Worm (Caenorhabditis elegans) whole organism, L3 larva: ENCODE measurements around the gene gar-1.

Experiments
- R02D3.7 ChIP-seq: fragments of 150-350 bp; optimal IDR thresholded peaks from 2 replicates; lab custom pipeline; 2014; ENCODE audit warnings: missing biosample characterization, missing genetic modification characterization
- ZK546.5 ChIP-seq: sonication (generic microtip); optimal IDR thresholded peaks from 2 replicates; lab custom pipeline; 2017; ENCODE audit warnings: missing biosample characterization, missing genetic modification characterization
- aly-2 ChIP-seq: fragments of 150-350 bp; optimal IDR thresholded peaks from 2 replicates; lab custom pipeline; 2014; ENCODE audit warnings: missing biosample characterization, missing genetic modification characterization
- ceh-16 ChIP-seq: sonication (generic microtip); optimal IDR thresholded peaks from 2 replicates; lab custom pipeline; 2017; ENCODE audit warnings: missing biosample characterization, missing genetic modification characterization
- ceh-28 ChIP-seq: fragments of 150-350 bp; optimal IDR thresholded peaks from 2 replicates; lab custom pipeline; 2014; ENCODE audit warnings: missing biosample characterization, missing genetic modification reagents, missing genetic modification characterization
- ceh-82 ChIP-seq: fragments of 150-350 bp; optimal IDR thresholded peaks from 2 replicates; lab custom pipeline; 2014; ENCODE audit warnings: missing biosample characterization, missing genetic modification characterization
- egl-5 ChIP-seq: fragments of 150-350 bp; optimal IDR thresholded peaks from 2 replicates; lab custom pipeline; 2017; ENCODE audit warnings: missing biosample characterization, missing genetic modification reagents, missing genetic modification characterization, inconsistent platforms
- elt-2 ChIP-seq: sonication (generic microtip); optimal IDR thresholded peaks from 2 replicates; lab custom pipeline; 2016; ENCODE audit warnings: missing genetic modification reagents, mild to moderate bottlenecking, missing genetic modification characterization, missing compliant biosample characterization
- eor-1 ChIP-seq, 2 experiments: fragments of 150-350 bp; optimal IDR thresholded peaks; 2 replicates each; lab custom pipeline; 2014 to 2018; ENCODE audit warnings: missing biosample characterization in 2 of 2, missing genetic modification characterization in 2 of 2
- fkh-2 ChIP-seq: fragments of 150-350 bp; optimal IDR thresholded peaks from 2 replicates; lab custom pipeline; 2014; ENCODE audit warnings: missing biosample characterization, missing genetic modification reagents, missing genetic modification characterization
- fos-1 ChIP-seq: fragments of 150-350 bp; optimal IDR thresholded peaks from 2 replicates; lab custom pipeline; 2014; ENCODE audit warnings: missing biosample characterization, missing genetic modification characterization
- hmg-11 ChIP-seq: sonication (generic microtip); optimal IDR thresholded peaks from 2 replicates; lab custom pipeline; 2016; ENCODE audit warnings: missing genetic modification characterization, missing compliant biosample characterization
- lin-15B ChIP-seq: fragments of 150-350 bp; optimal IDR thresholded peaks from 2 replicates; lab custom pipeline; 2014; ENCODE audit warnings: missing biosample characterization, missing genetic modification characterization
- lin-39 ChIP-seq: fragments of 150-350 bp; optimal IDR thresholded peaks from 2 replicates; lab custom pipeline; 2018; ENCODE audit warnings: missing biosample characterization, missing genetic modification reagents, missing genetic modification characterization
- lsy-12 ChIP-seq: sonication (generic microtip); optimal IDR thresholded peaks from 2 replicates; lab custom pipeline; 2016; ENCODE audit warnings: mild to moderate bottlenecking, missing genetic modification characterization, missing compliant biosample characterization
- mdl-1 ChIP-seq: fragments of 150-350 bp; optimal IDR thresholded peaks from 2 replicates; lab custom pipeline; 2014; ENCODE audit warnings: missing biosample characterization, missing genetic modification characterization
- mml-1 ChIP-seq: fragments of 150-350 bp; sonication (generic microtip); optimal IDR thresholded peaks from 3 replicates; lab custom pipeline; 2014; ENCODE audit warnings: missing biosample characterization, missing genetic modification characterization
- nfya-1 ChIP-seq: sonication (generic microtip); optimal IDR thresholded peaks from 2 replicates; lab custom pipeline; 2017; ENCODE audit warnings: missing genetic modification characterization, mild to moderate bottlenecking, missing compliant biosample characterization, antibody characterized with exemption, moderate library complexity; ENCODE audit not compliant: insufficient read depth
- nhr-11 ChIP-seq: fragments of 150-350 bp; optimal IDR thresholded peaks from 2 replicates; lab custom pipeline; 2014; ENCODE audit warnings: missing biosample characterization, missing genetic modification characterization
- nhr-12 ChIP-seq: fragments of 150-350 bp; optimal IDR thresholded peaks from 2 replicates; lab custom pipeline; 2014; ENCODE audit warnings: missing biosample characterization, missing genetic modification characterization
- nhr-23 ChIP-seq: fragments of 150-350 bp; optimal IDR thresholded peaks from 2 replicates; lab custom pipeline; 2014; ENCODE audit warnings: missing biosample characterization, missing genetic modification reagents, missing genetic modification characterization
- nhr-237 ChIP-seq: fragments of 150-350 bp; optimal IDR thresholded peaks from 2 replicates; lab custom pipeline; 2014; ENCODE audit warnings: missing biosample characterization, missing genetic modification characterization
- nhr-25 ChIP-seq: sonication (generic microtip); optimal IDR thresholded peaks from 2 replicates; lab custom pipeline; 2017; ENCODE audit warnings: missing biosample characterization, missing genetic modification characterization
- nhr-43 ChIP-seq: sonication (generic microtip); optimal IDR thresholded peaks from 2 replicates; lab custom pipeline; 2016; ENCODE audit warnings: mild to moderate bottlenecking, missing genetic modification characterization, missing compliant biosample characterization; ENCODE audit not compliant: poor library complexity, severe bottlenecking
- nhr-67 ChIP-seq: fragments of 150-350 bp; optimal IDR thresholded peaks from 2 replicates; lab custom pipeline; 2014; ENCODE audit warnings: missing biosample characterization, missing genetic modification characterization
- nhr-76 ChIP-seq: fragments of 150-350 bp; sonication (generic microtip); optimal IDR thresholded peaks from 5 replicates; lab custom pipeline; 2014; ENCODE audit warnings: missing biosample characterization, missing genetic modification characterization
- nhr-77 ChIP-seq: fragments of 150-350 bp; optimal IDR thresholded peaks from 2 replicates; lab custom pipeline; 2014; ENCODE audit warnings: missing biosample characterization, missing genetic modification characterization
- pha-4 ChIP-seq: fragments of 150-350 bp; optimal IDR thresholded peaks from 2 replicates; lab custom pipeline; 2014; ENCODE audit warnings: missing biosample characterization, missing genetic modification reagents, missing genetic modification characterization
- pqm-1 ChIP-seq: fragments of 150-350 bp; optimal IDR thresholded peaks from 2 replicates; lab custom pipeline; 2017; ENCODE audit warnings: missing biosample characterization, missing genetic modification characterization, inconsistent platforms
- skn-1 ChIP-seq: fragments of 150-350 bp; optimal IDR thresholded peaks from 2 replicates; lab custom pipeline; 2014; ENCODE audit warnings: missing biosample characterization, missing genetic modification characterization
- snpc-4 ChIP-seq: fragments of 150-350 bp; optimal IDR thresholded peaks from 2 replicates; lab custom pipeline; 2014; ENCODE audit warnings: missing biosample characterization, missing genetic modification characterization
- tbx-2 ChIP-seq: sonication (generic microtip); optimal IDR thresholded peaks from 2 replicates; lab custom pipeline; 2016; ENCODE audit warnings: mild to moderate bottlenecking, missing genetic modification characterization, missing compliant biosample characterization
- zag-1 ChIP-seq: fragments of 150-350 bp; optimal IDR thresholded peaks from 2 replicates; lab custom pipeline; 2014; ENCODE audit warnings: missing biosample characterization, missing genetic modification characterization
- ztf-11 ChIP-seq: fragments of 150-350 bp; optimal IDR thresholded peaks from 2 replicates; lab custom pipeline; 2014; ENCODE audit warnings: missing biosample characterization, missing genetic modification characterization

gar-1 gene

ce11 chrX:6499736-6500135 lies 15.1 kb upstream of the gar-1 start, which contains the start of gene actl-1:
actl-1 (minus strand) TSS chrX:6499836.
- TF ChIP-seq aly-2 (tag; lab: Kevin White, UChicago) (no peak), nhr-77 (tag; lab: Kevin White, UChicago) (no peak), fkh-2 (no peak)

ce11 chrX:6476540-6476939 lies 8.1 kb downstream of the gar-1 start, which contains the start of gene C15B12.1:
C15B12.1 (plus strand) TSS chrX:6476810.
- TF ChIP-seq pqm-1 (peak; percentile 76), elt-2 (tag; lab: Kevin White, UChicago) (peak; percentile 67), eor-1 (tag; optimal IDR thresholded peaks at IDR 0.05; lab: Kevin White, UChicago) (no peak), nhr-23 (tag; lab: Kevin White, UChicago) (no peak), R02D3.7 (tag; lab: Kevin White, UChicago) (no peak)

ce11 chrX:6473698-6474314 lies 10.9 kb downstream of the gar-1 start, which contains the start of the genes C15B12.4 and C15B12.8:
C15B12.4 (minus strand) TSS chrX:6473748.
C15B12.8 (plus strand) TSS chrX:6474264.
- TF ChIP-seq tbx-2 (tag; lab: Kevin White, UChicago) (no peak), lin-15B (tag; lab: Kevin White, UChicago) (no peak), ceh-82 (tag; lab: Kevin White, UChicago) (no peak), pha-4 (no peak), aly-2 (tag; lab: Kevin White, UChicago) (no peak), fos-1 (tag; lab: Kevin White, UChicago) (no peak), nfya-1 (tag; lab: Kevin White, UChicago) (no peak), nhr-43 (tag; lab: Kevin White, UChicago) (no peak), ZK546.5 (no peak), skn-1 (tag; lab: Kevin White, UChicago) (no peak), mdl-1 (tag; lab: Kevin White, UChicago) (no peak), nhr-23 (tag; lab: Kevin White, UChicago) (no peak), lin-39 (tag; lab: Kevin White, UChicago) (no peak), nhr-12 (tag; lab: Kevin White, UChicago) (no peak), zag-1 (tag; lab: Kevin White, UChicago) (no peak)

DNA sequence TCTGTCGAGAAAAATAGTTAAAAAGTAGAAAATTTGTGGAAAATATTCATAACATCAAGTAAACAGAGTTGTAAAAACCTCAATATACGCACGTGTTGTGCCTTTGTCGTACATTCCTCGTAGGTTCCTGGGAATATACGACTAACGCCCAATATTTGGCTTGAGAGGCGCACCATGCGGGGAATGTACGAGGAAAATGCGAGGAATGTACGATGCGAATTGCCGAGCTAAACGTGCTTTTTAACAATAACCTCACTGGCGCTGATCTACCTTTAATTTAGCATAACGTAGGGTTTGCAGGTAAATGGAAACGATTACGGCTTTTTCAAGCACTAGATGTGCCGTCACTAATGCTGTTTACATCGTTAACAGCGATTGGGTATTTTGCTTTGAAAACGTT lies 16.2 kb downstream of the gar-1 start, which contains the start of gene C15B12.9:
Gene C15B12.9 (plus strand): TSS at position 301 of the 400 bp plus-strand sequence.
- TF ChIP-seq lsy-12 (tag; lab: Kevin White, UChicago): no peak
- TF ChIP-seq nhr-12 (tag; lab: Kevin White, UChicago): no peak
- no peak for TF ChIP-seq fkh-2
- no peak for TF ChIP-seq fos-1 (tag; lab: Kevin White, UChicago)
- no peak for TF ChIP-seq tbx-2 (tag; lab: Kevin White, UChicago)
- no peak for TF ChIP-seq ztf-11
- TF ChIP-seq eor-1 (tag; optimal IDR thresholded peaks at IDR 0.05; lab: Kevin White, UChicago): no peak
- TF ChIP-seq skn-1 (tag; lab: Kevin White, UChicago): no peak
- no peak for TF ChIP-seq nhr-11
- no peak for TF ChIP-seq egl-5 (tag; lab: Kevin White, UChicago)
- TF ChIP-seq hmg-11: no peak
- TF ChIP-seq pha-4: no peak
- TF ChIP-seq ceh-16: no peak
- no peak for TF ChIP-seq mml-1 (tag; lab: Kevin White, UChicago)
- TF ChIP-seq ceh-28: no peak

DNA sequence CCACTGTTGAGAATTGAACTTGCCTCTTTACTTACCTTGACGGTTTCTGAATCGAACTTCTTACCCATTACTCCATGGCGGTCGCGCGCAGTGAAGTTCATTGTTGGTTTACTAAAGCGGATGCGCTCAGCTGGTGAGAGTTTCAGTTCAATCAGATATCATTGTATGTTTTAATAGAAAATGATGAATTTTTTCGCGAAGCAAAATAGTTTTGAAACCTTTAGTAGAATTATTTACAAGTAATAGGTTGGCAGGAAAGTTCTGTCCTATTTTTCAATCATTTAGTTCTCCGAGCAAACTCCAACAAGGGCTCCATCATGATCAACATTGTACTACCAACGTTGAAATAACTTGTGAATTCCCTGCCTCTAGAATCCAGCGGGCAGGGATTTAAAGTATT lies 17.2 kb downstream of the gar-1 start, which contains the start of gene C15B12.3:
Gene C15B12.3 (minus strand): TSS at position 101 of the 400 bp plus-strand sequence.
- TF ChIP-seq nhr-237 (tag; lab: Kevin White, UChicago) (no peak), snpc-4 (tag; lab: Kevin White, UChicago) (no peak), ceh-28 (no peak), skn-1 (tag; lab: Kevin White, UChicago) (no peak), hmg-11 (no peak)
- TF ChIP-seq, all 47 proteins: peak for 0

- TF ChIP-seq nhr-43 (tag; lab: Kevin White, UChicago) (no peak), nhr-25 (tag; lab: Kevin White, UChicago) (no peak), nhr-67 (tag; lab: Kevin White, UChicago) (no peak), elt-2 (tag; lab: Kevin White, UChicago) (peak; percentile 82), egl-5 (tag; lab: Kevin White, UChicago) (no peak), nhr-76 (tag; lab: Kevin White, UChicago) (no peak)
Measured at ce11 chrX:6462995-6463462, 21.7 kb downstream of the gar-1 start, which contains the start of gene C15B12.2. C15B12.2 (plus strand) TSS chrX:6463412.
